Fruit fly (Drosophila melanogaster): ENCODE measurements around the gene CG18731.

CG18731 gene

dm6 chr3R:29772795-29773331, 48.0 kb downstream of the CG18731 start (continued):
- TF ChIP-seq her (GFP tag; optimal IDR thresholded peaks at IDR 0.05) (peak; percentile 25), fd96Cb (tag; optimal IDR thresholded peaks at IDR 0.05) (no peak), pzg (GFP tag; optimal IDR thresholded peaks at IDR 0.05) (peak; percentile 11), dm (GFP tag; optimal IDR thresholded peaks at IDR 0.05) (no peak), Sox102F (GFP tag; optimal IDR thresholded peaks at IDR 0.05) (no peak), CG10267 (tag; optimal IDR thresholded peaks at IDR 0.05) (no peak), CG2199 (GFP tag; IDR thresholded peaks at IDR 0.05) (peak; percentile 84; the same call in 2 of the 3 replicates), HHEX (GFP tag; optimal IDR thresholded peaks at IDR 0.05) (peak; percentile 57), CG13894 (tag; optimal IDR thresholded peaks at IDR 0.05) (peak; percentile 55), B-H2 (GFP tag; optimal IDR thresholded peaks at IDR 0.05) (peak; percentile 11), salm (tag; optimal IDR thresholded peaks at IDR 0.05) (no peak), pnt (GFP tag; optimal IDR thresholded peaks at IDR 0.05) (no peak), Jarid2 (GFP tag; optimal IDR thresholded peaks at IDR 0.05) (peak; percentile 96), CG1603 (tag; optimal IDR thresholded peaks at IDR 0.05) (peak; percentile 22), sob (GFP tag; IDR thresholded peaks at IDR 0.05) (peak; percentile 60; the same call in 1 of the 2 replicates), MBD-R2 (GFP tag; IDR thresholded peaks at IDR 0.05) (no peak; the same call in 1 of the 2 replicates), stc (GFP tag; IDR thresholded peaks at IDR 0.05) (peak; percentile 31; the same call in 1 of the 2 replicates), chif (GFP tag; optimal IDR thresholded peaks at IDR 0.05) (no peak), CG16779 (GFP tag; IDR thresholded peaks at IDR 0.05) (0 out of 2 replicates have a peak, but pooled peaks have one; percentile 61), Hr78 (GFP tag; optimal IDR thresholded peaks at IDR 0.05) (peak in 1 of 2 experiments; percentile 45), CG8478 (optimal IDR thresholded peaks at IDR 0.05) (peak; percentile 96), CG9817 (tag; optimal IDR thresholded peaks at IDR 0.05) (no peak), Doc2 (GFP tag; IDR thresholded peaks at IDR 0.05) (no peak), Ets65A (GFP tag) (no peak), dmrt99B (tag; optimal IDR thresholded peaks at IDR 0.05) (peak; percentile 28), jumu (GFP tag; optimal IDR thresholded peaks at IDR 0.05) (no peak), onecut (GFP tag; IDR thresholded peaks at IDR 0.05) (no peak), oc (tag; optimal IDR thresholded peaks at IDR 0.05) (peak; percentile 61), cas (GFP tag; IDR thresholded peaks at IDR 0.05) (0 out of 2 replicates have a peak, but pooled peaks have one; percentile 25), ham (GFP tag; IDR thresholded peaks at IDR 0.05) (peak; percentile 41; the same call in 1 of the 2 replicates), sqz (GFP tag; optimal IDR thresholded peaks at IDR 0.05) (no peak), Gug (GFP tag; IDR thresholded peaks at IDR 0.05) (no peak), CG43689 (GFP tag; IDR thresholded peaks at IDR 0.05) (no peak), Abd-B (GFP tag; optimal IDR thresholded peaks at IDR 0.05) (peak; percentile 4), CG8765 (GFP tag; IDR thresholded peaks at IDR 0.05) (0 out of 2 replicates have a peak, but pooled peaks have one; percentile 6), CG1024 (GFP tag; IDR thresholded peaks at IDR 0.05) (no peak), CG18619 (GFP tag; optimal IDR thresholded peaks at IDR 0.05) (no peak), CG1233 (GFP tag; optimal IDR thresholded peaks at IDR 0.05) (no peak), zf30C (GFP tag; optimal IDR thresholded peaks at IDR 0.05) (no peak), lab (GFP tag; optimal IDR thresholded peaks at IDR 0.05) (peak; percentile 80), CG12236 (GFP tag; optimal IDR thresholded peaks at IDR 0.05) (no peak), CG14965 (GFP tag; optimal IDR thresholded peaks at IDR 0.05; ENCODE audit: borderline replicate concordance) (no peak), ac (GFP tag; optimal IDR thresholded peaks at IDR 0.05) (no peak), CG12659 (GFP tag; optimal IDR thresholded peaks at IDR 0.05) (peak; percentile 17), Dad (GFP tag; optimal IDR thresholded peaks at IDR 0.05) (no peak), pros (GFP tag; optimal IDR thresholded peaks at IDR 0.05) (peak; percentile 69), Pdp1 (GFP tag; optimal IDR thresholded peaks at IDR 0.05) (no peak), Dfd (GFP tag; optimal IDR thresholded peaks at IDR 0.05) (no peak), grn (GFP tag; optimal IDR thresholded peaks at IDR 0.05) (peak; percentile 82), chinmo (GFP tag; IDR thresholded peaks at IDR 0.05; ENCODE audit: partially characterized antibody) (peak; percentile 99)

Data from whole organism, embryonic.